Worm (Caenorhabditis elegans) whole organism, young adult: ENCODE measurements around the gene C39E6.2.
A peak's percentile ranks its signal among the peaks of the same experiment; 100 is the strongest.

Source experiments
- C06A6.2 ChIP-seq: fragments of 200-800 bp; sonication (Bioruptor generic); conservative IDR thresholded peaks from 2 replicates; pipeline ENCODE4 v1.3.6; 2022; ENCODE audit warnings: missing genetic modification characterization, missing compliant biosample characterization
- C17E4.6 ChIP-seq: fragments of 200-800 bp; sonication (Bioruptor generic); IDR thresholded peaks from 2 replicates; pipeline ENCODE4 v1.3.6; 2022; ENCODE audit warnings: missing genetic modification reagents, missing genetic modification characterization, missing compliant biosample characterization
- F52B5.7 ChIP-seq: sonication (generic microtip); optimal IDR thresholded peaks from 2 replicates; lab custom pipeline; 2016; ENCODE audit warnings: mild to moderate bottlenecking, missing genetic modification characterization, missing compliant biosample characterization
- K11D2.4 ChIP-seq: fragments of 200-800 bp; sonication (Bioruptor generic); IDR thresholded peaks from 2 replicates; pipeline ENCODE4 v1.3.6; 2022; ENCODE audit warnings: missing genetic modification reagents, missing genetic modification characterization, missing compliant biosample characterization
- K12H6.12 ChIP-seq: fragments of 200-800 bp; sonication (Bioruptor generic); optimal IDR thresholded peaks from 2 replicates; lab custom pipeline; 2018; ENCODE audit warnings: mild to moderate bottlenecking, missing genetic modification characterization, missing compliant biosample characterization
- Y53F4B.3 ChIP-seq: fragments of 200-800 bp; sonication (Bioruptor generic); IDR thresholded peaks from 2 replicates; pipeline ENCODE4 v1.3.6; 2022; ENCODE audit warnings: missing genetic modification reagents, missing genetic modification characterization, missing compliant biosample characterization
- Y53G8AR.9 ChIP-seq: fragments of 200-800 bp; sonication (Bioruptor generic); conservative IDR thresholded peaks from 2 replicates; pipeline ENCODE4 v1.3.6; 2022; ENCODE audit warnings: missing genetic modification reagents, missing genetic modification characterization, missing compliant biosample characterization
- bed-2 ChIP-seq: fragments of 200-800 bp; sonication (Bioruptor generic); IDR thresholded peaks from 2 replicates; pipeline ENCODE4 v1.3.6; 2022; ENCODE audit warnings: missing genetic modification reagents, missing genetic modification characterization, missing compliant biosample characterization
- ccch-3 ChIP-seq: fragments of 200-800 bp; sonication (Bioruptor generic); optimal IDR thresholded peaks from 2 replicates; lab custom pipeline; 2018; ENCODE audit warnings: mild to moderate bottlenecking, missing genetic modification characterization, missing compliant biosample characterization
- die-1 ChIP-seq: sonication (generic microtip); optimal IDR thresholded peaks from 2 replicates; lab custom pipeline; 2016; ENCODE audit warnings: missing genotype, mild to moderate bottlenecking, missing genetic modification characterization, missing compliant biosample characterization
- dox-1 ChIP-seq: fragments of 200-800 bp; sonication (Bioruptor generic); IDR thresholded peaks from 2 replicates; pipeline ENCODE4 v1.3.6; 2022; ENCODE audit warnings: missing genetic modification reagents, missing genetic modification characterization, missing compliant biosample characterization
- dpff-1 ChIP-seq: sonication (generic microtip); optimal IDR thresholded peaks from 2 replicates; lab custom pipeline; 2017; ENCODE audit warnings: mild to moderate bottlenecking, missing genetic modification characterization, missing compliant biosample characterization
- egl-18 ChIP-seq: fragments of 200-800 bp; sonication (Bioruptor generic); IDR thresholded peaks from 2 replicates; pipeline ENCODE4 v1.3.6; 2022; ENCODE audit warnings: missing genetic modification reagents, missing genetic modification characterization, missing compliant biosample characterization
- hlh-26 ChIP-seq: fragments of 200-800 bp; sonication (Bioruptor generic); conservative IDR thresholded peaks from 2 replicates; pipeline ENCODE4 v1.3.6; 2022; ENCODE audit warnings: missing genetic modification reagents, missing genetic modification characterization, missing compliant biosample characterization
- hsf-1 ChIP-seq: fragments of 200-800 bp; sonication (Bioruptor generic); IDR thresholded peaks from 2 replicates; pipeline ENCODE4 v1.3.6; 2022; ENCODE audit warnings: missing genetic modification reagents, missing genetic modification characterization, missing compliant biosample characterization
- lin-35 ChIP-seq, 3 experiments: fragments of 150-350 bp in 2 of 3; sonication (generic microtip) in 1 of 3; optimal IDR thresholded peaks; 2 replicates each; lab custom pipeline; 2014 to 2018; ENCODE audit warnings: missing biosample characterization in 3 of 3, missing genetic modification characterization in 3 of 3, missing genetic modification reagents in 3 of 3
- lin-40 ChIP-seq: sonication (generic microtip); optimal IDR thresholded peaks from 2 replicates; lab custom pipeline; 2016; ENCODE audit warnings: missing genetic modification characterization, mild to moderate bottlenecking, missing compliant biosample characterization, missing genotype, missing genetic modification reagents
- lin-54 ChIP-seq: fragments of 200-800 bp; sonication (Bioruptor generic); optimal IDR thresholded peaks from 2 replicates; lab custom pipeline; 2018; ENCODE audit warnings: mild to moderate bottlenecking, missing genetic modification characterization, missing compliant biosample characterization
- lsy-27 ChIP-seq: sonication (generic microtip); optimal IDR thresholded peaks from 2 replicates; lab custom pipeline; 2017; ENCODE audit warnings: missing genetic modification characterization, mild to moderate bottlenecking, missing compliant biosample characterization, antibody characterized with exemption, missing genotype, borderline replicate concordance; ENCODE audit not compliant: insufficient read depth
- madf-6 ChIP-seq: fragments of 200-800 bp; sonication (Bioruptor generic); IDR thresholded peaks from 2 replicates; pipeline ENCODE4 v1.3.6; 2022; ENCODE audit warnings: missing genetic modification reagents, missing genetic modification characterization, missing compliant biosample characterization
- mes-4 ChIP-seq: sonication (generic microtip); optimal IDR thresholded peaks from 2 replicates; lab custom pipeline; 2016; ENCODE audit warnings: missing genotype, missing genetic modification characterization, missing compliant biosample characterization
- nfya-1 ChIP-seq: sonication (generic microtip); optimal IDR thresholded peaks from 2 replicates; lab custom pipeline; 2017; ENCODE audit warnings: antibody characterized with exemption, missing compliant biosample characterization, missing genetic modification characterization, borderline replicate concordance; ENCODE audit not compliant: insufficient read depth
- nfyb-1 ChIP-seq: fragments of 200-800 bp; sonication (Bioruptor generic); IDR thresholded peaks from 2 replicates; pipeline ENCODE4 v1.3.6; 2022; ENCODE audit warnings: missing genetic modification reagents, missing genetic modification characterization, missing compliant biosample characterization
- nhr-80 ChIP-seq: sonication (generic microtip); optimal IDR thresholded peaks from 2 replicates; lab custom pipeline; 2016; ENCODE audit warnings: missing genetic modification characterization, missing compliant biosample characterization
- pbrm-1 ChIP-seq: fragments of 200-800 bp; sonication (Bioruptor generic); IDR thresholded peaks from 2 replicates; pipeline ENCODE4 v1.3.6; 2022; ENCODE audit warnings: missing genetic modification reagents, missing genetic modification characterization, missing compliant biosample characterization
- rec-8 ChIP-seq, 2 experiments: sonication (generic microtip); optimal IDR thresholded peaks; 2 replicates each; lab custom pipeline; 2016; ENCODE audit warnings: mild to moderate bottlenecking in 2 of 2, missing genetic modification characterization in 2 of 2, missing genetic modification reagents in 2 of 2, missing genotype in 2 of 2, missing biosample characterization in 1 of 2, missing compliant biosample characterization in 1 of 2, moderate library complexity in 1 of 2
- sdz-38 ChIP-seq: sonication (generic microtip); optimal IDR thresholded peaks from 2 replicates; lab custom pipeline; 2016; ENCODE audit warnings: missing genotype, missing genetic modification characterization, missing compliant biosample characterization
- sea-2 ChIP-seq: fragments of 200-800 bp; sonication (Bioruptor generic); IDR thresholded peaks from 2 replicates; pipeline ENCODE4 v1.3.6; 2022; ENCODE audit warnings: missing genetic modification characterization, missing compliant biosample characterization
- snpc-1.3 ChIP-seq: sonication (generic microtip); optimal IDR thresholded peaks from 2 replicates; lab custom pipeline; 2017; ENCODE audit warnings: missing genetic modification characterization, mild to moderate bottlenecking, missing compliant biosample characterization, antibody characterized with exemption, moderate library complexity, missing genotype, missing genetic modification reagents; ENCODE audit not compliant: insufficient read depth
- somi-1 ChIP-seq: fragments of 200-800 bp; sonication (Bioruptor generic); optimal IDR thresholded peaks from 2 replicates; lab custom pipeline; 2018; ENCODE audit warnings: mild to moderate bottlenecking, missing genetic modification characterization, missing compliant biosample characterization
- unc-62 ChIP-seq: fragments of 150-350 bp; optimal IDR thresholded peaks from 2 replicates; lab custom pipeline; 2014; ENCODE audit warnings: missing biosample characterization, missing genetic modification reagents, missing genetic modification characterization
- xnd-1 ChIP-seq: sonication (generic microtip); optimal IDR thresholded peaks from 2 replicates; lab custom pipeline; 2016; ENCODE audit warnings: missing genotype, missing genetic modification reagents, missing genetic modification characterization, missing compliant biosample characterization
- zfh-2 ChIP-seq: fragments of 200-800 bp; sonication (Bioruptor generic); conservative IDR thresholded peaks from 2 replicates; pipeline ENCODE4 v1.3.6; 2022; ENCODE audit warnings: missing genetic modification reagents, missing genetic modification characterization, missing compliant biosample characterization
- ztf-25 ChIP-seq: fragments of 200-800 bp; sonication (Bioruptor generic); IDR thresholded peaks from 2 replicates; pipeline ENCODE4 v1.3.6; 2022; ENCODE audit warnings: missing genetic modification reagents, missing genetic modification characterization, missing compliant biosample characterization

The C39E6.2 gene

DNA sequence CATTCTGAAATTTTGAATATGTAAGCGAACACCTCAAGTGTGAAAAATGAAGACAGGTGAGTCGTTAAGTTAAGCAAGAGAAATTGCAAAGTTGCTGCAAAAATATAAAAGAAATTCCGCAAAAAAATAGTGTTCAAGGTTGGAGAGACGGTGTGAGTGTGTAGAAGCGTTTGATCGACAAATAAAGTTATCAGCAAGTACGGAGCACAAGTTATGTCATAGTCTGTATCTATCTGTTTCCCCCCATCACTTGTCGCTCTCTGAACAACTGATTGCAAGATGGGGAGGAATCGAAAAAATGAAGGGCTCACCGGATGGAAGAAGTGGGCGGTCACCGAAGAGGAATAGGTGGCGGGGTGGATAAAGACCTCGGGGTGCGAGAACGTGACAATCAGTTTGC, 5.8 kb downstream of the C39E6.2 start, which contains the start of gene lon-2:
Gene lon-2, minus strand, starts transcription at position 4 of the 400 bp plus-strand sequence.
- TF ChIP-seq lin-54 (GFP tag; lab: Kevin White, UChicago) (no peak), nhr-80 (tag; lab: Kevin White, UChicago) (peak; percentile 86)
- TF ChIP-seq, all 124 proteins: peak for 1

DNA sequence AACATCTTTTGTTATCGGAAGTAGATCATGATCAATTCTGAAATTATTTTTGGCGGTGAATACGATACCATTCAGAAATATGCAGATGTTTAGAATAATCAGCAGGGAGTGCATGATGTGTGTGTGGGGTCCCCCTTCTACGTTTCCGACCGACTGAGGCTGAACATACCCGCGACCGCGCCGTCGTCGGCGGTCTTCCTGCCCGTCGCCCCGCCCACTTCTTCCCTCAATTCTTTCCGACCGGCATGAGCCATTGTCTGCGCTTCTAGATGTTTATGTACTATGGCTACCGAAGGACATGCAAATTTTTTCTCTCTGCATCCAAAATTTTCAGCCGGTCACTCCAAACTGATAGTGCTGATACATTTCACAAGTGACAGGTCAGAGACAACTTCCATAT, 10.9 kb downstream of the C39E6.2 start:
- TF ChIP-seq somi-1 (GFP tag; lab: Kevin White, UChicago) (no peak), nhr-80 (tag; lab: Kevin White, UChicago) (peak; percentile 55), zfh-2 (peak; percentile 79), dox-1 (GFP tag; lab: Robert Waterston, UW) (peak; percentile 47; the same call in 1 of the 2 replicates)

- TF ChIP-seq xnd-1 (tag; lab: Kevin White, UChicago) (no peak), rec-8 (tag; optimal IDR thresholded peaks at IDR 0.05; lab: Kevin White, UChicago) (no peak), madf-6 (no peak), snpc-1.3 (no peak), ztf-25 (GFP tag; lab: Robert Waterston, UW) (no peak), K11D2.4 (GFP tag; lab: Robert Waterston, UW) (no peak), lin-40 (no peak), sea-2 (no peak), bed-2 (GFP tag; lab: Robert Waterston, UW) (no peak), C17E4.6 (GFP tag; lab: Robert Waterston, UW) (no peak)
These were observed 12.6 kb downstream of the C39E6.2 start for ce11 chrX:4742285-4742684.

DNA sequence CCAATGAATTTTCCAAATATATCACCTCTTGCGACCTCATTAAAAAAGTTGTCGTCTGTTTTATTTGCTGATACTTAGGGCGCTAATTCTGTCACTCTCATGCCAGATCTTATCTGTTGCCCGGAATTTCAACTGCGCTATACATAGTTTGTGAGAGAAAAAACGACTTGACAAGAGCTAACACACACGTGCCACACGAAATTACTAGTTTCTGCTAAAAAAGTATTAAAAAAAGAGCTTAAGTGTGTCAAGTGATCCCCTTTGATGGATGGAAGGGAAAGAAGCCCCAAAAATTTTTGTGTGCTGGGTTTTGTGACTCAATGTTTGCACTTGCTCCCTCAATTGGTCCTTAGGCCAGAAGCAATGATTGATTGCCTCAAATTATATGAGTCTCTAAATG, 14.3 kb downstream of the C39E6.2 start:
- TF ChIP-seq K12H6.12 (tag; lab: Kevin White, UChicago) (no peak), unc-62 (GFP tag; lab: Kevin White, UChicago) (no peak), nfyb-1 (GFP tag; lab: Robert Waterston, UW) (no peak), Y53F4B.3 (GFP tag; lab: Robert Waterston, UW) (no peak), dpff-1 (tag; lab: Kevin White, UChicago) (no peak), F52B5.7 (tag; lab: Kevin White, UChicago) (no peak), egl-18 (GFP tag; lab: Robert Waterston, UW) (no peak), mes-4 (tag; lab: Kevin White, UChicago) (no peak), pbrm-1 (no peak), Y53G8AR.9 (GFP tag; lab: Robert Waterston, UW) (no peak), lsy-27 (no peak), hsf-1 (GFP tag; lab: Robert Waterston, UW) (no peak), sdz-38 (no peak), C06A6.2 (no peak), nfya-1 (tag; lab: Kevin White, UChicago) (no peak), hlh-26 (GFP tag; lab: Robert Waterston, UW) (no peak), lin-35 (GFP tag; optimal IDR thresholded peaks at IDR 0.05; lab: Kevin White, UChicago) (no peak), ccch-3 (GFP tag; lab: Kevin White, UChicago) (no peak), die-1 (tag; lab: Kevin White, UChicago) (no peak)
